Worm (Caenorhabditis elegans): ENCODE measurements around the gene scl-18.

DNA sequence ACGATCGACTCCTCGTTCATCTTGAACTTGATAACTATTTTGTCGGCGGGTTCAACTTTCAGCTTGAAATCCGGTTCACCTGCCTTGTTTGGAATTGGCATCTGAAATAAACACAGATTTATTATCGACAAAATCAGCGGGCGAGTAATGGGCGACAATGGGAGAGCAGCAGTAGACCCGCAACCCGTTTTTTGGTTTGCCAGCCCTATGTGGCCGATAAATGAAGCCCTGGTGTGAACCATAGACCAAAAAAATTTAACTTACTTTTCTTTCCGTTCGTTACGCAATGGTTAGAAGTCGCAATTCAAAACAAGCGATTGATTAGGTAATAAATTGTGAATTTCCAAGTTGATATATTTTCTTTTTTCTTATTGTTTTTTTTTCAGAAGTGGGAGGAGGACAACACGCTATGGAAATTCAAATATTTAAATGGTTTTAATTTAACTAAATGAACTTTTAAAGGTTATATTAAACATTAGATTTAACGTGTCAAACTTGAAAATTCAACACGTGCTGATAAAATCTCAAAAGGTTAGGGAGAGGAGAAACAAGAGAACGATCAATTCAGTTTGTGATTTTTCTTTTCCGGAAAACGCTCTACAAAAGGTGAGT lies 50.4 kb downstream of the scl-18 start, which contains the start of the genes T22B3.3 and alg-3:
- TF ChIP-seq pes-1 (GFP tag; IDR thresholded peaks at IDR 0.05) (no peak), B0310.2 (tag; optimal IDR thresholded peaks at IDR 0.05) (no peak), tbx-37 (GFP tag; conservative IDR thresholded peaks at IDR 0.05) (no peak), ama-1 (optimal IDR thresholded peaks at IDR 0.05) (no peak), tbx-11 (GFP tag; IDR thresholded peaks at IDR 0.05) (no peak), ceh-13 (GFP tag; optimal IDR thresholded peaks at IDR 0.05) (no peak), ceh-36 (tag; optimal IDR thresholded peaks at IDR 0.05) (no peak), aly-1 (tag; optimal IDR thresholded peaks at IDR 0.05) (no peak)
